Worm (Caenorhabditis elegans) whole organism, L1 larva: ENCODE results near the gene srr-8.

ENCODE experiments used
- aly-2 ChIP-seq: fragments of 150-350 bp; optimal IDR thresholded peaks from 2 replicates; lab custom pipeline; 2014; ENCODE audit warnings: missing biosample characterization, missing genetic modification characterization
- dpl-1 ChIP-seq, 3 experiments: fragments of 150-350 bp in 2 of 3; sonication (generic microtip) in 1 of 3; optimal IDR thresholded peaks; 2 replicates each; lab custom pipeline; 2014 to 2017; ENCODE audit warnings: missing biosample characterization in 3 of 3, missing genetic modification characterization in 3 of 3, missing genetic modification reagents in 3 of 3
- egl-13 ChIP-seq: sonication (generic microtip); optimal IDR thresholded peaks from 2 replicates; lab custom pipeline; 2016; ENCODE audit warnings: missing genotype, missing genetic modification reagents, missing genetic modification characterization, missing compliant biosample characterization
- mep-1 ChIP-seq: fragments of 150-350 bp; optimal IDR thresholded peaks from 2 replicates; lab custom pipeline; 2014; ENCODE audit warnings: missing biosample characterization, missing genetic modification characterization
- nhr-28 ChIP-seq: fragments of 150-350 bp; optimal IDR thresholded peaks from 2 replicates; lab custom pipeline; 2014; ENCODE audit warnings: missing biosample characterization, missing genetic modification characterization
- nhr-76 ChIP-seq: sonication (generic microtip); optimal IDR thresholded peaks from 2 replicates; lab custom pipeline; 2017; ENCODE audit warnings: missing biosample characterization, missing genetic modification characterization
- pqm-1 ChIP-seq: sonication (generic microtip); optimal IDR thresholded peaks from 3 replicates; lab custom pipeline; 2017; ENCODE audit warnings: missing biosample characterization, missing genetic modification characterization
- snpc-4 ChIP-seq: fragments of 150-350 bp; optimal IDR thresholded peaks from 2 replicates; lab custom pipeline; 2014; ENCODE audit warnings: missing biosample characterization, missing genetic modification characterization
- sptf-1 ChIP-seq: fragments of 150-350 bp; optimal IDR thresholded peaks from 2 replicates; lab custom pipeline; 2014; ENCODE audit warnings: missing biosample characterization, missing genetic modification characterization
- ztf-11 ChIP-seq, 2 experiments: sonication (generic microtip); optimal IDR thresholded peaks; 2 replicates each; lab custom pipeline; 2016 to 2017; ENCODE audit warnings: missing genetic modification characterization in 2 of 2, missing biosample characterization in 1 of 2, missing compliant biosample characterization in 1 of 2

- TF ChIP-seq mep-1 (tag; lab: Kevin White, UChicago) (no peak), pqm-1 (tag; lab: Kevin White, UChicago) (no peak), egl-13 (no peak), snpc-4 (tag; lab: Kevin White, UChicago) (no peak), nhr-76 (tag; lab: Kevin White, UChicago) (no peak), ztf-11 (tag; optimal IDR thresholded peaks at IDR 0.05; lab: Kevin White, UChicago) (no peak), dpl-1 (GFP tag; optimal IDR thresholded peaks at IDR 0.05; lab: Kevin White, UChicago) (no peak), nhr-28 (no peak), aly-2 (no peak), sptf-1 (tag; lab: Kevin White, UChicago) (no peak)
Observed at ce11 chrV:5012193-5012853, 10.8 kb downstream of the srr-8 start, which contains the start of gene srr-6.
